Fruit fly (Drosophila melanogaster) whole organism: Measurements from ENCODE around the gene CG42232.

Source experiments
- CG8478 ChIP-seq: fragments of >200 bp; optimal IDR thresholded peaks from 2 replicates; lab custom pipeline; 2018; ENCODE audit warnings: inconsistent platforms
- Dll ChIP-seq: fragments of >200 bp; optimal IDR thresholded peaks from 2 replicates; lab custom pipeline; 2017
- EcR ChIP-seq, 2 experiments: fragments of >200 bp; optimal IDR thresholded peaks; 2 replicates each; lab custom pipeline; 2017; ENCODE audit warnings: missing biosample characterization in 2 of 2, missing genetic modification characterization in 2 of 2, missing genetic modification reagents in 2 of 2
- pan ChIP-seq: fragments of >200 bp; optimal IDR thresholded peaks from 2 replicates; lab custom pipeline; 2017
- psq ChIP-seq: fragments of >200 bp; optimal IDR thresholded peaks from 2 replicates; lab custom pipeline; 2017
- usp ChIP-seq: fragments of >200 bp; optimal IDR thresholded peaks from 2 replicates; lab custom pipeline; 2017; ENCODE audit warnings: missing biosample characterization, missing genetic modification characterization, mixed read lengths

Gene CG42232

DNA sequence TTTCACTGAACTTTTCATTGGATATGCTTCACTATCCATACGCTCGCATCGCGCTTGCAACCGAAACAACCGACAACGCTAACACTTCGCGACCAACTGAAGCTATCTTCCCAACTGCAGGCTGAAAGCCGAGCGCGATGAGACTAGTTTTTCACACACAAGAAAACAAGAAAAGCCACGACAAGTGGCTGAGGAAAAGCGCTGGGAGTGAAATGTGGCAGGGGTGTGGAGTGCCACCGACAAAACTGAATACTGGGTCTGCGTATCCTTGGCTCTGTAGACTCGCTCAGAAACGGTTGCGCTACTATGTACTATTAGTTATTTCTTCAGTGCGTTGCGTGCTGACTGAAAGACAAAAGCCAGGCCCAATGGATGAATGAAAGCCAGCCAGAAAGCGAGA lies 25.9 kb upstream of the CG42232 start, which contains the start of gene Cad89D:
Cad89D (minus strand) TSS at position 101 of the 400 bp plus-strand sequence.
- no peak for TF ChIP-seq Dll (lab: Kevin White, UChicago)
- TF ChIP-seq CG8478 (lab: Kevin White, UChicago) = no peak
- no peak for TF ChIP-seq EcR (GFP tag; optimal IDR thresholded peaks at IDR 0.05; lab: Kevin White, UChicago)
- no peak for TF ChIP-seq pan (lab: Kevin White, UChicago)
- no peak for TF ChIP-seq usp (GFP tag; lab: Kevin White, UChicago)
- no peak for TF ChIP-seq psq

DNA sequence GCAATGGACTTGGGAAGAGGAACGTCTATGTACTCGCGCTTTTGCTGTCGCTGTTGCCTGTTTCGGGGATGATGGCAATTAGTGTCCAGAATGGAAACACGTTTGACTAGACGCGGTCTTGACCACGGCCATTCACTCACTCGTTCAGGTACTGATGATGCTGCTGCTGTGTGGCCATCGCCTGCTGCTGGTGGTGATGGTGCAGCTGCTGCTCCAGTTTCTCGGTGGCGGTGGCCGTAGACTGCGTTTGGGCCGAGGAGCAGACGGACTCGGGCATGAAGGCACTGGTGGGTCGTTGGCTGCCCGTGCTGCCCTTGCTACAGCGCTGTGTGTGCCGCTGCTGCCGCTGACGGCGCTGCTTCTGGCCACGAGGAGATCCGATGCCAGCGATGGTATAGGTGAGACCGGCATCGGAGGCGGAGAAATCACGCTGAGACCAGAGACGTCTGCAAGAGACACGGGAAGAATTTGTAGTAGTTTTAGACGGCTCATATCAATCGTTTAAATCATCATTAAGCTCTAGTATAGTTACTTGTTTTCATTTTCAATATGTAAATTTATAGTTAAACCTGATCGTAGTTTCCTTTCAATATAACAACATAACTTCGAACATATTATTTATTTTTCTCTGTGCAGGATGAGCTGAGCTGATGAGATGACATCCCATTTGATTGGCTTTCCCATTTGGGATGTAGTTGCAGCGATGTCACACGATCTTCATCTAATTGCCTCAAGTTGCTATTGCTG lies 16.2 kb upstream of the CG42232 start:
- no peak for TF ChIP-seq EcR (GFP tag; optimal IDR thresholded peaks at IDR 0.05; lab: Kevin White, UChicago)
- no peak for TF ChIP-seq Dll (lab: Kevin White, UChicago)
- TF ChIP-seq psq = no peak
- TF ChIP-seq usp (GFP tag; lab: Kevin White, UChicago) = no peak
- no peak for TF ChIP-seq CG8478 (lab: Kevin White, UChicago)
- no peak for TF ChIP-seq pan (lab: Kevin White, UChicago)

- TF ChIP-seq Dll (lab: Kevin White, UChicago) (no peak), pan (lab: Kevin White, UChicago) (no peak), EcR (GFP tag; optimal IDR thresholded peaks at IDR 0.05; lab: Kevin White, UChicago) (no peak), CG8478 (lab: Kevin White, UChicago) (no peak), usp (GFP tag; lab: Kevin White, UChicago) (no peak), psq (no peak)
Measured at dm6 chr3R:16483877-16484417, 14.5 kb upstream of the CG42232 start, which contains the start of gene Der-2. Gene Der-2 (minus strand): TSS chr3R:16484223.

DNA sequence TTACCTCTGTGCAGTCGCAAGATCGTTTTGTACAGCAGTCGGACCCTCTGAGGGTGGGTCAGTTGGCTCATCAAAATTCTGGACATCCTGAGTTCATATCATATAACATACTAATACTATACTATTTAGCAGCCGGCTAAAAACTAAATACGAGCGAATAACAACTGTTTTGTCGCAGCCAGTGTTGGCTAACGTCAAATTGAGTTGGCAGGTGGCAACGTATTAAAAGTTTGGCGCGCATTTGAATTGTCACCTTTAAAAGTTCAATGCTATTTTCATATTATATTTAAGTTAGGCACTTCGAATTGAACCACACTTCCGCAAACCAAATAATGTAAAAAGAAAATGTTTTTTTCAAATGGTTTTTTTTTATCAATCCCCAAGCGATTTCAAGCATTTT lies 12.8 kb upstream of the CG42232 start, which contains the start of gene Sdhaf3:
Sdhaf3 (minus strand) TSS at position 177 of the 400 bp plus-strand sequence.
- TF ChIP-seq EcR (GFP tag; optimal IDR thresholded peaks at IDR 0.05; lab: Kevin White, UChicago) = no peak
- TF ChIP-seq usp (GFP tag; lab: Kevin White, UChicago) = no peak
- no peak for TF ChIP-seq Dll (lab: Kevin White, UChicago)
- TF ChIP-seq pan (lab: Kevin White, UChicago) = no peak
- no peak for TF ChIP-seq psq
- no peak for TF ChIP-seq CG8478 (lab: Kevin White, UChicago)

DNA sequence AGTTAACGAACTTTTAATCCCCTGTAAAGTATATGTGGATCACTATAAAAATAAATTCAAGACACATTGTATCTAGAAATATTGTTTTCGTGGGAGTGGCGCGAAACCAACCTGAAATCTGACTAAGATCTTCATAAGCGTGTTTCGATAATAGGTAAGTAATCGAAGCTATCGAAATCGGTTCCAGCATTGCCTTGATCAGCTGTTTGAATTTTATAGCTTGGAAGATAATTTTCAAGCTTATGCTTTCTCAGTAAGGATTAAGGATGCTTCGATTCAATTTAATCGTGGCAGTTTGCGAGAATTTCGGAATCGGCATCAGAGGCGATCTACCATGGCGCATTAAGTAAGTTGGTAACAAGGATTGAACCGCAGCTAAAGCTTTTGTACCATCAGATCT lies 11.5 kb upstream of the CG42232 start, which contains the start of gene Dhfr:
Dhfr (plus strand) TSS at position 173 of the 400 bp plus-strand sequence.
- TF ChIP-seq usp (GFP tag; lab: Kevin White, UChicago) (no peak), Dll (lab: Kevin White, UChicago) (no peak), CG8478 (lab: Kevin White, UChicago) (no peak), pan (lab: Kevin White, UChicago) (no peak), EcR (GFP tag; optimal IDR thresholded peaks at IDR 0.05; lab: Kevin White, UChicago) (no peak), psq (no peak)

DNA sequence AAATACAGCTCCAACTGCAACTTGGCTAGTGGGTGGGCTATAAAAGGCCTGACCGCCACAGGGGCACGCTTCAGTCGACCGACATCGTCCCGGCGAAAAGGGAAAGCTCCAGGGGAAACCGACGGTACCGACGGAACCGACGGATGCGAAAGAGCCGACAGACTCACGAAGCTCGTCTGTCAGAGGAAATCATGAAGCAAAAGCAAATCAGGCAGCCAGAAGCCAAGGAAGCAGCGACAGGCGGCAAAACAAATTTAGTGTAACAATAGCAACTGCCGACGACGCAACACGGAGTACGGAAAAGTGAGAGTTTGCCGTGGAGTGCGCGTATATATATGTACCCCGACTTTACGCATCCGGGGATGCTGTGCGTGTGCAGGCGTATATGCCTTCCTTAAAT lies 7.6 kb upstream of the CG42232 start, which contains the start of gene Gyc89Db:
Gyc89Db (plus strand) TSS at position 78 of the 400 bp plus-strand sequence.
- TF ChIP-seq pan (lab: Kevin White, UChicago) = no peak
- no peak for TF ChIP-seq usp (GFP tag; lab: Kevin White, UChicago)
- TF ChIP-seq psq = no peak
- no peak for TF ChIP-seq Dll (lab: Kevin White, UChicago)
- TF ChIP-seq EcR (GFP tag; optimal IDR thresholded peaks at IDR 0.05; lab: Kevin White, UChicago) = no peak

dm6 chr3R:16476472-16476871 lies 7.0 kb upstream of the CG42232 start:
- TF ChIP-seq psq (no peak), EcR (GFP tag; optimal IDR thresholded peaks at IDR 0.05; lab: Kevin White, UChicago) (no peak), CG8478 (lab: Kevin White, UChicago) (no peak), Dll (lab: Kevin White, UChicago) (no peak), pan (lab: Kevin White, UChicago) (no peak), usp (GFP tag; lab: Kevin White, UChicago) (no peak)

- TF ChIP-seq Dll (lab: Kevin White, UChicago) = no peak
- no peak for TF ChIP-seq usp (GFP tag; lab: Kevin White, UChicago)
- TF ChIP-seq psq = no peak
- no peak for TF ChIP-seq pan (lab: Kevin White, UChicago)
- no peak for TF ChIP-seq CG8478 (lab: Kevin White, UChicago)
- no peak for TF ChIP-seq EcR (GFP tag; optimal IDR thresholded peaks at IDR 0.05; lab: Kevin White, UChicago)
Measured at dm6 chr3R:16472301-16472700, 2.8 kb upstream of the CG42232 start, which contains the start of gene Gyc89Da. Gene Gyc89Da (plus strand): TSS chr3R:16472601.

- TF ChIP-seq pan (lab: Kevin White, UChicago) (no peak), CG8478 (lab: Kevin White, UChicago) (no peak), usp (GFP tag; lab: Kevin White, UChicago) (no peak), Dll (lab: Kevin White, UChicago) (no peak), EcR (GFP tag; optimal IDR thresholded peaks at IDR 0.05; lab: Kevin White, UChicago) (no peak), psq (no peak)
Measured at dm6 chr3R:16468556-16468955, 907 bp downstream of the CG42232 start.

dm6 chr3R:16456607-16457006 lies 12.9 kb downstream of the CG42232 start:
- TF ChIP-seq pan (lab: Kevin White, UChicago) (no peak), EcR (GFP tag; optimal IDR thresholded peaks at IDR 0.05; lab: Kevin White, UChicago) (no peak), Dll (lab: Kevin White, UChicago) (no peak), usp (GFP tag; lab: Kevin White, UChicago) (no peak), CG8478 (lab: Kevin White, UChicago) (no peak), psq (no peak)

DNA sequence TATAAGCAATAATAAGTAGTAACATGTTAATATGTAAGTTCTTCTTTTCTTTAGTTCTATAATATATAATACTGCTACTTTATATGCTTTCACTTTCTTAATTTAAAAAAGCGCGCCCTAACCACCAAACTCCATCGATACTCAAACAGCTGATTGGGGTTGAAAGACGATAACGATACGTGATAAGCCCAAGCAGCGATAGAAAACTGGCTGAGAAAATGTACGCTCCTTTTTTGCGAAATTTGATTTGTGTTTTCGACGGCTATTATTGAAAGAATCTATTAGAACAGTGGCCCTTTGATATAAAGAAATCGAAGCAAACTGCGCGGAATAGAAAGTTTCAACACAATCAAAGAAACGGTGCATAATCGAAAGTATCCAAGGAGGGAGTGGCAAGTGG lies 13.6 kb downstream of the CG42232 start, which contains the start of gene CG14883:
CG14883 (plus strand) TSS at position 178 of the 400 bp plus-strand sequence.
- no peak for TF ChIP-seq pan (lab: Kevin White, UChicago)
- no peak for TF ChIP-seq psq
- TF ChIP-seq usp (GFP tag; lab: Kevin White, UChicago) = no peak
- TF ChIP-seq CG8478 (lab: Kevin White, UChicago) = no peak
- TF ChIP-seq EcR (GFP tag; optimal IDR thresholded peaks at IDR 0.05; lab: Kevin White, UChicago) = no peak
- TF ChIP-seq Dll (lab: Kevin White, UChicago) = no peak
